Worm (Caenorhabditis elegans) whole organism, late embryonic: ENCODE data around the gene sre-48.

Experiments
- C38D4.7 ChIP-seq: fragments of 200-800 bp; sonication (Bioruptor generic); optimal IDR thresholded peaks from 2 replicates; lab custom pipeline; 2018; ENCODE audit warnings: mild to moderate bottlenecking, missing genetic modification characterization, moderate library complexity, missing compliant biosample characterization
- F13H6.1 ChIP-seq: sonication (generic microtip); optimal IDR thresholded peaks from 2 replicates; lab custom pipeline; 2016; ENCODE audit warnings: missing genetic modification characterization, missing compliant biosample characterization
- K02D7.2 ChIP-seq: sonication (generic microtip); optimal IDR thresholded peaks from 2 replicates; lab custom pipeline; 2017; ENCODE audit warnings: mild to moderate bottlenecking, missing genetic modification characterization, missing compliant biosample characterization
- K09A11.1 ChIP-seq: sonication (generic microtip); optimal IDR thresholded peaks from 2 replicates; lab custom pipeline; 2017; ENCODE audit warnings: antibody characterized with exemption, mild to moderate bottlenecking, missing genetic modification characterization, missing compliant biosample characterization; ENCODE audit not compliant: insufficient read depth
- Y22D7AL.16 ChIP-seq: sonication (generic microtip); optimal IDR thresholded peaks from 2 replicates; lab custom pipeline; 2016; ENCODE audit warnings: missing genetic modification characterization, missing compliant biosample characterization
- ahr-1 ChIP-seq: sonication (generic microtip); optimal IDR thresholded peaks from 2 replicates; lab custom pipeline; 2016; ENCODE audit warnings: missing genetic modification characterization, missing compliant biosample characterization
- ceh-14 ChIP-seq: sonication (generic microtip); optimal IDR thresholded peaks from 2 replicates; lab custom pipeline; 2016; ENCODE audit warnings: missing genotype, missing genetic modification characterization, missing compliant biosample characterization
- ceh-18 ChIP-seq: sonication (generic microtip); optimal IDR thresholded peaks from 2 replicates; lab custom pipeline; 2016; ENCODE audit warnings: missing genetic modification characterization, missing compliant biosample characterization
- ceh-22 ChIP-seq: sonication (generic microtip); optimal IDR thresholded peaks from 2 replicates; lab custom pipeline; 2017; ENCODE audit warnings: missing biosample characterization, missing genetic modification characterization
- ceh-31 ChIP-seq: sonication (generic microtip); optimal IDR thresholded peaks from 2 replicates; lab custom pipeline; 2016; ENCODE audit warnings: missing genetic modification characterization, missing compliant biosample characterization
- ceh-48 ChIP-seq: sonication (generic microtip); optimal IDR thresholded peaks from 2 replicates; lab custom pipeline; 2016; ENCODE audit warnings: missing genetic modification characterization, inconsistent platforms, missing compliant biosample characterization
- che-1 ChIP-seq: sonication (generic microtip); optimal IDR thresholded peaks from 2 replicates; lab custom pipeline; 2016; ENCODE audit warnings: mild to moderate bottlenecking, missing genetic modification characterization, missing compliant biosample characterization
- dve-1 ChIP-seq: sonication (generic microtip); optimal IDR thresholded peaks from 2 replicates; lab custom pipeline; 2017; ENCODE audit warnings: antibody characterized with exemption, mild to moderate bottlenecking, missing genetic modification characterization, missing compliant biosample characterization
- elt-2 ChIP-seq: sonication (generic microtip); optimal IDR thresholded peaks from 2 replicates; lab custom pipeline; 2016; ENCODE audit warnings: missing genetic modification reagents, missing genetic modification characterization, missing compliant biosample characterization
- eyg-1 ChIP-seq: sonication (generic microtip); optimal IDR thresholded peaks from 2 replicates; lab custom pipeline; 2016; ENCODE audit warnings: missing genotype, missing genetic modification characterization, missing compliant biosample characterization
- fkh-6 ChIP-seq: sonication (generic microtip); optimal IDR thresholded peaks from 2 replicates; lab custom pipeline; 2016; ENCODE audit warnings: missing genetic modification characterization, missing compliant biosample characterization
- hlh-30 ChIP-seq: sonication (generic microtip); optimal IDR thresholded peaks from 2 replicates; lab custom pipeline; 2017; ENCODE audit warnings: antibody characterized with exemption, missing genetic modification characterization, missing compliant biosample characterization; ENCODE audit not compliant: insufficient read depth
- hlh-6 ChIP-seq: sonication (generic microtip); optimal IDR thresholded peaks from 2 replicates; lab custom pipeline; 2016; ENCODE audit warnings: missing genotype, missing genetic modification characterization, missing compliant biosample characterization
- hlh-8 ChIP-seq: sonication (generic microtip); optimal IDR thresholded peaks from 2 replicates; lab custom pipeline; 2016; ENCODE audit warnings: missing genotype, missing genetic modification characterization, missing compliant biosample characterization
- lin-11 ChIP-seq: fragments of 200-800 bp; sonication (Bioruptor generic); optimal IDR thresholded peaks from 2 replicates; lab custom pipeline; 2018; ENCODE audit warnings: mild to moderate bottlenecking, missing genetic modification characterization, missing compliant biosample characterization
- madf-2 ChIP-seq: sonication (generic microtip); optimal IDR thresholded peaks from 2 replicates; lab custom pipeline; 2017; ENCODE audit warnings: missing genetic modification characterization, missing compliant biosample characterization
- nhr-11 ChIP-seq: fragments of 150-350 bp; optimal IDR thresholded peaks from 2 replicates; lab custom pipeline; 2014; ENCODE audit warnings: missing biosample characterization, missing genetic modification characterization
- pat-9 ChIP-seq: fragments of 200-800 bp; sonication (Bioruptor generic); optimal IDR thresholded peaks from 2 replicates; lab custom pipeline; 2018; ENCODE audit warnings: mild to moderate bottlenecking, missing genetic modification characterization, moderate library complexity, missing compliant biosample characterization
- pax-1 ChIP-seq: fragments of 150-350 bp; optimal IDR thresholded peaks from 2 replicates; lab custom pipeline; 2014; ENCODE audit warnings: missing biosample characterization, missing genetic modification characterization
- pha-4 ChIP-seq: fragments of 150-350 bp; optimal IDR thresholded peaks from 2 replicates; lab custom pipeline; 2018; ENCODE audit warnings: missing biosample characterization, missing genetic modification reagents, missing genetic modification characterization
- ref-2 ChIP-seq: sonication (generic microtip); optimal IDR thresholded peaks from 2 replicates; lab custom pipeline; 2016; ENCODE audit warnings: missing genetic modification characterization, missing compliant biosample characterization
- rnt-1 ChIP-seq: sonication (generic microtip); optimal IDR thresholded peaks from 2 replicates; lab custom pipeline; 2016; ENCODE audit warnings: missing genetic modification characterization, missing compliant biosample characterization
- sdc-2 ChIP-seq: sonication (generic microtip); optimal IDR thresholded peaks from 2 replicates; lab custom pipeline; 2016; ENCODE audit warnings: missing genotype, missing genetic modification characterization, missing compliant biosample characterization
- sox-2 ChIP-seq: fragments of 200-800 bp; sonication (Bioruptor generic); IDR thresholded peaks from 2 replicates; pipeline ENCODE4 v1.3.6; 2022; ENCODE audit warnings: missing genetic modification reagents, missing genetic modification characterization, missing compliant biosample characterization
- tbx-2 ChIP-seq: sonication (generic microtip); optimal IDR thresholded peaks from 2 replicates; lab custom pipeline; 2016; ENCODE audit warnings: missing genetic modification characterization, missing compliant biosample characterization
- ttx-3 ChIP-seq: sonication (generic microtip); optimal IDR thresholded peaks from 2 replicates; lab custom pipeline; 2016; ENCODE audit warnings: missing genetic modification reagents, missing genetic modification characterization, missing compliant biosample characterization
- unc-3 ChIP-seq, 2 experiments: fragments of 200-800 bp in 1 of 2; sonication (Bioruptor generic) in 1 of 2; sonication (generic microtip) in 1 of 2; conservative IDR thresholded peaks in 1 of 2; optimal IDR thresholded peaks in 1 of 2; 2 replicates each; pipeline versions ENCODE4 v1.3.6 to Lab custom; 2016 to 2022; ENCODE audit warnings: missing compliant biosample characterization in 2 of 2, missing genetic modification characterization in 2 of 2, missing genetic modification reagents in 1 of 2
- unc-42 ChIP-seq: sonication (generic microtip); optimal IDR thresholded peaks from 2 replicates; lab custom pipeline; 2016; ENCODE audit warnings: missing genotype, missing genetic modification characterization, missing compliant biosample characterization
- unc-86 ChIP-seq: sonication (generic microtip); optimal IDR thresholded peaks from 2 replicates; lab custom pipeline; 2016; ENCODE audit warnings: missing genetic modification characterization, missing compliant biosample characterization
- zip-5 ChIP-seq: sonication (generic microtip); optimal IDR thresholded peaks from 2 replicates; lab custom pipeline; 2016; ENCODE audit warnings: missing genetic modification characterization, missing compliant biosample characterization

sre-48 gene

ce11 chrII:13997989-13998388 lies 18.3 kb upstream of the sre-48 start:
- TF ChIP-seq ref-2 (tag; lab: Kevin White, UChicago) (no peak), elt-2 (peak; percentile 13)

DNA sequence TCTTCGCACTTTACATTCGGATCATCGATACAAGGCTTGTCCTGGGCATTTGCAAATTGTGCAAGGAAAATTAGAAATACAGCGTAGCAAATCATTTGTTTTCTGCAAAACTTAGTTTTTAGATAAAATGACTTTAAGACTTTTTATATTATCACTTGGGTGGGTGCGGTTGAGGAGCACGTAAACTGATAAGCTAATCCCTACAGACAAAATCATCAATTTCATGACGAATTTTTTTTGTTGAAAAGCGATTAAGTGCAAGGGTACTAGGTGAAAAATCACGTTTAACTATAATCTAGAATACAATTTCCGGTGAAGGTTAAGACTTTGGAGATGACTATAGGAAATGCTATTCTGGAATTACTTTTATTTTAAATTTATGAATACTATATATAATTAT lies 17.8 kb upstream of the sre-48 start, which contains the start of gene F01D5.1:
Gene F01D5.1 (minus strand): TSS at position 105 of the 400 bp plus-strand sequence.
- no peak for TF ChIP-seq unc-42 (tag; lab: Kevin White, UChicago)
- TF ChIP-seq ceh-48 (tag; lab: Kevin White, UChicago) = no peak
- no peak for TF ChIP-seq unc-3 (GFP tag; conservative IDR thresholded peaks at IDR 0.05; lab: Robert Waterston, UW)
- no peak for TF ChIP-seq unc-3 (tag; optimal IDR thresholded peaks at IDR 0.05; lab: Kevin White, UChicago)
- TF ChIP-seq K09A11.1 (tag; lab: Kevin White, UChicago) = no peak
- no peak for TF ChIP-seq dve-1 (tag; lab: Kevin White, UChicago)
- TF ChIP-seq eyg-1 (tag; lab: Kevin White, UChicago) = no peak
- no peak for TF ChIP-seq rnt-1 (tag; lab: Kevin White, UChicago)
- TF ChIP-seq hlh-30 (tag; lab: Kevin White, UChicago) = no peak
- no peak for TF ChIP-seq pax-1 (tag; lab: Kevin White, UChicago)
- TF ChIP-seq tbx-2 (tag; lab: Kevin White, UChicago) = no peak
- TF ChIP-seq zip-5 (tag; lab: Kevin White, UChicago) = no peak
- TF ChIP-seq ceh-31 = no peak
- TF ChIP-seq madf-2 (tag; lab: Kevin White, UChicago) = no peak
- TF ChIP-seq, all 69 proteins: peak for 0

DNA sequence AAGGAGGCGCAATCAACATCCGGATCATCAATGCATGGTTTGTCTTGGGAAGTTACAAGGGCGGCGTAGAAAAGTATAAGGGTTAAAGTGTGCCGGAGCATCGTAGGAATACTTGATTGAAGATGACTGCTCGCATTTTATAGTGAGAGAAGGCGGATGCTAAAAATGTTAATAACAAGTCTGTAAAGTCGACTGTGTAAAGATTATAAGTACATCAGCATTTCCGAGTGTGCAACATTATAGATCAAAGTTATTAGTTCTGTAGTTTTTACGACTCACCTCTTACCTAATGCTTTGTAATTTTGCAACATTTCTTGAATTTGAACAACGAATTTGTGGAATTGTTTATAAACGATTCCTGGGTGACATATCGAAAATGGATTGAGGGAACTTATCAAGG lies 15.3 kb upstream of the sre-48 start, which contains the start of gene Y39G8B.7:
Gene Y39G8B.7 (minus strand): TSS at position 101 of the 400 bp plus-strand sequence.
- TF ChIP-seq ahr-1 (tag; lab: Kevin White, UChicago) = no peak
- TF ChIP-seq pha-4 = no peak
- no peak for TF ChIP-seq hlh-8 (tag; lab: Kevin White, UChicago)
- no peak for TF ChIP-seq Y22D7AL.16 (tag; lab: Kevin White, UChicago)
- no peak for TF ChIP-seq hlh-6 (tag; lab: Kevin White, UChicago)
- no peak for TF ChIP-seq ceh-31

DNA sequence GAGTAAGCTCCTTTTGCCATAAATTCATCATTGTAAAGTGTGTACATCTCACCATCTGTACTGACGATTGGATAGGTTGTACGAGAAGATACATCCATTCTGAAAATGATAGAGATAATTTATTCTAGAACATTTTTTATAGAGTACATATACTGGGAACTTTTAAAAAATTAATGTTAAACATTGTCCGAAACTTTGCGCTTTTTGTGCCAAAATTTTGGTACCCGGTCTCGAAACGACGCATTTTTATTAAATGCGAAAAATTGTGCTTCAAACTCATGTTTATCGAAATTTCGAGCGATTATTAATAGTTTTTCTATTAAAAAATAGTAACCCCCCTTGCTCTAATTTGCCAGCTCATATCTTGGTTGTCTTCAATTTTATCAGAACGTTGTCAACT lies 12.1 kb upstream of the sre-48 start, which contains the start of gene Y39G8B.5:
Gene Y39G8B.5 (minus strand): TSS at position 101 of the 400 bp plus-strand sequence.
- TF ChIP-seq elt-2 (no peak), sdc-2 (tag; lab: Kevin White, UChicago) (no peak), K02D7.2 (tag; lab: Kevin White, UChicago) (no peak), hlh-8 (tag; lab: Kevin White, UChicago) (no peak), ceh-14 (tag; lab: Kevin White, UChicago) (no peak), nhr-11 (tag; lab: Kevin White, UChicago) (no peak), fkh-6 (tag; lab: Kevin White, UChicago) (no peak), ttx-3 (tag; lab: Kevin White, UChicago) (no peak), hlh-6 (tag; lab: Kevin White, UChicago) (no peak), che-1 (tag; lab: Kevin White, UChicago) (no peak), unc-86 (tag; lab: Kevin White, UChicago) (no peak), ahr-1 (tag; lab: Kevin White, UChicago) (no peak), dve-1 (tag; lab: Kevin White, UChicago) (no peak), C38D4.7 (GFP tag; lab: Kevin White, UChicago) (no peak), F13H6.1 (tag; lab: Kevin White, UChicago) (no peak), sox-2 (no peak), ceh-22 (tag; lab: Kevin White, UChicago) (no peak), zip-5 (tag; lab: Kevin White, UChicago) (no peak), K09A11.1 (tag; lab: Kevin White, UChicago) (no peak), ceh-18 (tag; lab: Kevin White, UChicago) (no peak)

ce11 chrII:13986061-13986460 lies 6.4 kb upstream of the sre-48 start:
- TF ChIP-seq C38D4.7 (GFP tag; lab: Kevin White, UChicago) (peak; percentile 33), che-1 (tag; lab: Kevin White, UChicago) (peak; percentile 67), lin-11 (tag; lab: Kevin White, UChicago) (peak; percentile 23), Y22D7AL.16 (tag; lab: Kevin White, UChicago) (peak; percentile 62), pat-9 (tag; lab: Kevin White, UChicago) (peak; percentile 51)
